Worm (Caenorhabditis elegans) whole organism, young adult: ENCODE measurements around the gene dohh-1.

ENCODE experiments used
- F52B5.7 ChIP-seq: sonication (generic microtip); optimal IDR thresholded peaks from 2 replicates; lab custom pipeline; 2016; ENCODE audit warnings: mild to moderate bottlenecking, missing genetic modification characterization, missing compliant biosample characterization
- ceh-79 ChIP-seq: sonication (generic microtip); optimal IDR thresholded peaks from 2 replicates; lab custom pipeline; 2017; ENCODE audit warnings: mild to moderate bottlenecking, missing genetic modification characterization, missing compliant biosample characterization
- tbp1 ChIP-seq: fragments of 200-800 bp; sonication (Bioruptor generic); optimal IDR thresholded peaks from 2 replicates; lab custom pipeline; 2018; ENCODE audit warnings: mild to moderate bottlenecking, missing genetic modification characterization, missing compliant biosample characterization
- unc-62 ChIP-seq: fragments of 150-350 bp; optimal IDR thresholded peaks from 2 replicates; lab custom pipeline; 2014; ENCODE audit warnings: missing biosample characterization, missing genetic modification reagents, missing genetic modification characterization

ce11 chrII:10594312-10594711 lies 14.6 kb downstream of the dohh-1 start:
- TF ChIP-seq unc-62 (GFP tag; lab: Kevin White, UChicago) (no peak), ceh-79 (tag; lab: Kevin White, UChicago) (no peak), F52B5.7 (tag; lab: Kevin White, UChicago) (no peak), tbp1 (GFP tag; lab: Kevin White, UChicago) (no peak)
